Fruit fly (Drosophila melanogaster) whole organism: Measurements from ENCODE around the gene Irk1.

ENCODE experiments used
- Dll ChIP-seq: fragments of >200 bp; optimal IDR thresholded peaks from 2 replicates; lab custom pipeline; 2017
- psq ChIP-seq: fragments of >200 bp; optimal IDR thresholded peaks from 2 replicates; lab custom pipeline; 2017
- usp ChIP-seq: fragments of >200 bp; optimal IDR thresholded peaks from 2 replicates; lab custom pipeline; 2017; ENCODE audit warnings: missing biosample characterization, missing genetic modification characterization, mixed read lengths

DNA sequence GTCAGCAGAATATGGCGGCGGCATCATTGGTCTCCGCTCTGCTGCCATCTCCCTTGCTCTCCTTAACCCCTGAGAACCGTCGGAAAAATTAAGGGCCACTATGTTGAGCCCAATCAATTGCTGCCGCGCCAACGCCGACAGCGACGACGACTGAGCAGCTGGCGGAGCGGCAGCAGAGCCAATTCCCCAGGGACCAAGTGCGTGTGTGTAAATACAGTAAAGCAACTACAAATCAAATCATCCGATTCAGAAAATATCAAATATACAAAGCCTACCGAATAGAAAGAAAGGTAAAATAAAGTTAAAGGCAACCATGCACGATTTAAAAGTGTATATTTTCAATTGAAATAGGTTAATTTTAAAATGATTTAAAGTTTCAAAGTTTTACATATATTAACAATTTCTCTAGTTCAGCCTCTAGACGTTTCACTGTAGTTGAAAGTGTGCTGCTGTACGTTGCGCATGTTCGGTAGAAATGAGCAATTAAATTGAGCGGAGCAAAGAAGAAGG, 43.7 kb downstream of the Irk1 start:
- TF ChIP-seq usp (GFP tag; lab: Kevin White, UChicago) (no peak), psq (lab: Kevin White, UChicago) (no peak), Dll (lab: Kevin White, UChicago) (no peak)
